Fruit fly (Drosophila melanogaster) whole organism, embryonic: ENCODE data around the gene Nin.

Source experiments
- ATbp ChIP-seq: fragments of 200-800 bp; sonication (Bioruptor generic); optimal IDR thresholded peaks from 2 replicates; lab custom pipeline; 2017; ENCODE audit warnings: missing biosample characterization, mild to moderate bottlenecking, missing genetic modification characterization, missing genetic modification reagents
- Awh ChIP-seq: fragments of 200-800 bp; sonication (Bioruptor generic); IDR thresholded peaks from 2 replicates; pipeline ENCODE4, ENCODE4 v1.3.6; 2022; ENCODE audit warnings: missing biosample characterization, missing genetic modification characterization
- Bdp1 ChIP-seq: fragments of 200-800 bp; sonication (Bioruptor generic); optimal IDR thresholded peaks from 3 replicates; lab custom pipeline; 2016; ENCODE audit warnings: missing biosample characterization, missing genetic modification characterization
- CG10565 ChIP-seq: fragments of 200-800 bp; sonication (Bioruptor generic); optimal IDR thresholded peaks from 3 replicates; lab custom pipeline; 2016; ENCODE audit warnings: missing biosample characterization, mild to moderate bottlenecking, missing genetic modification characterization
- CG10654 ChIP-seq: fragments of 200-800 bp; sonication (Bioruptor generic); optimal IDR thresholded peaks from 2 replicates; lab custom pipeline; 2016; ENCODE audit warnings: missing biosample characterization, missing genetic modification characterization
- CG11695 ChIP-seq: fragments of 200-800 bp; sonication (Bioruptor generic); IDR thresholded peaks from 3 replicates; pipeline ENCODE4 v1.3.6; 2022; ENCODE audit warnings: missing biosample characterization, missing genetic modification characterization
- CG11696 ChIP-seq: fragments of 200-800 bp; sonication (Bioruptor generic); IDR thresholded peaks from 2 replicates; pipeline ENCODE4 v1.3.6; 2022; ENCODE audit warnings: missing biosample characterization, missing genetic modification characterization
- CG12391 ChIP-seq: fragments of 200-800 bp; sonication (Bioruptor generic); optimal IDR thresholded peaks from 3 replicates; lab custom pipeline; 2018; ENCODE audit warnings: missing biosample characterization, mild to moderate bottlenecking, missing genetic modification characterization, moderate library complexity
- CG13287 ChIP-seq: fragments of 200-800 bp; sonication (Bioruptor generic); IDR thresholded peaks from 2 replicates; pipeline ENCODE4 v1.3.6; 2022; ENCODE audit warnings: missing biosample characterization, missing genetic modification characterization; ENCODE audit not compliant: partially characterized antibody
- CG14860 ChIP-seq: fragments of 200-800 bp; sonication (Bioruptor generic); IDR thresholded peaks from 3 replicates; pipeline ENCODE4 v1.3.6; 2022; ENCODE audit warnings: missing biosample characterization, missing genetic modification characterization; ENCODE audit not compliant: partially characterized antibody
- CG17328 ChIP-seq: fragments of 200-800 bp; sonication (Bioruptor generic); IDR thresholded peaks from 2 replicates; pipeline ENCODE4 v1.3.6; 2022; ENCODE audit warnings: missing biosample characterization, missing genetic modification characterization
- CG1832 ChIP-seq: fragments of 200-800 bp; sonication (Bioruptor generic); optimal IDR thresholded peaks from 2 replicates; lab custom pipeline; 2017; ENCODE audit warnings: missing biosample characterization, mild to moderate bottlenecking, missing genetic modification characterization, inconsistent platforms
- CG2202 ChIP-seq: fragments of 200-800 bp; sonication (Bioruptor generic); optimal IDR thresholded peaks from 2 replicates; lab custom pipeline; 2018; ENCODE audit warnings: missing biosample characterization, mild to moderate bottlenecking, missing genetic modification characterization
- CG31224 ChIP-seq: fragments of 200-800 bp; sonication (Bioruptor generic); IDR thresholded peaks from 2 replicates; pipeline ENCODE4 v1.3.6; 2022; ENCODE audit warnings: missing biosample characterization, missing genetic modification characterization
- CG31441 ChIP-seq: fragments of 200-800 bp; sonication (Bioruptor generic); IDR thresholded peaks from 2 replicates; pipeline ENCODE4 v1.3.6; 2022; ENCODE audit warnings: missing biosample characterization, missing genetic modification characterization
- CG3847 ChIP-seq: fragments of 200-800 bp; sonication (Bioruptor generic); IDR thresholded peaks from 2 replicates; pipeline ENCODE4 v1.3.6; 2022; ENCODE audit warnings: missing biosample characterization, missing genetic modification characterization
- CG4854 ChIP-seq: fragments of 200-800 bp; sonication (Bioruptor generic); optimal IDR thresholded peaks from 2 replicates; lab custom pipeline; 2016; ENCODE audit warnings: missing biosample characterization, missing genetic modification characterization, inconsistent platforms
- CG6272 ChIP-seq: fragments of 200-800 bp; sonication (Bioruptor generic); IDR thresholded peaks from 2 replicates; pipeline ENCODE4 v1.3.6; 2022; ENCODE audit warnings: missing biosample characterization, missing genetic modification characterization
- CG7928 ChIP-seq: fragments of 200-800 bp; sonication (Bioruptor generic); optimal IDR thresholded peaks from 2 replicates; lab custom pipeline; 2017; ENCODE audit warnings: missing biosample characterization, mild to moderate bottlenecking, missing genetic modification characterization
- CG9437 ChIP-seq: fragments of 200-800 bp; sonication (Bioruptor generic); optimal IDR thresholded peaks from 2 replicates; lab custom pipeline; 2018; ENCODE audit warnings: missing biosample characterization, mild to moderate bottlenecking, missing genetic modification characterization
- CG9876 ChIP-seq: fragments of 200-800 bp; sonication (Bioruptor generic); optimal IDR thresholded peaks from 2 replicates; lab custom pipeline; 2016; ENCODE audit warnings: missing biosample characterization, missing genetic modification characterization
- CoRest ChIP-seq: fragments of 200-800 bp; sonication (Bioruptor generic); optimal IDR thresholded peaks from 3 replicates; lab custom pipeline; 2018; ENCODE audit warnings: missing biosample characterization, mild to moderate bottlenecking, missing genetic modification characterization, moderate library complexity
- D19A ChIP-seq: fragments of 200-800 bp; optimal IDR thresholded peaks from 3 replicates; lab custom pipeline; 2019; ENCODE audit warnings: missing biosample characterization, mild to moderate bottlenecking, missing genetic modification characterization, moderate library complexity
- Doc3 ChIP-seq: fragments of 200-800 bp; sonication (Bioruptor generic); IDR thresholded peaks from 3 replicates; pipeline ENCODE4 v1.3.6; 2022; ENCODE audit warnings: missing biosample characterization, missing genetic modification characterization; ENCODE audit not compliant: partially characterized antibody
- Dref ChIP-seq: fragments of 200-800 bp; sonication (Bioruptor generic); IDR thresholded peaks from 2 replicates; pipeline ENCODE4 v1.3.6; 2022; ENCODE audit warnings: missing biosample characterization, missing genetic modification characterization
- Fer2 ChIP-seq: fragments of 200-800 bp; sonication (Bioruptor generic); optimal IDR thresholded peaks from 2 replicates; lab custom pipeline; 2018; ENCODE audit warnings: missing biosample characterization, mild to moderate bottlenecking, missing genetic modification characterization, moderate library complexity
- Lhr ChIP-seq: fragments of 200-800 bp; sonication (Bioruptor generic); optimal IDR thresholded peaks from 3 replicates; lab custom pipeline; 2017; ENCODE audit warnings: mild to moderate bottlenecking, missing biosample characterization, missing genetic modification reagents, missing genetic modification characterization
- MBD-R2 ChIP-seq: fragments of 200-800 bp; sonication (Bioruptor generic); IDR thresholded peaks from 2 replicates; pipeline ENCODE4 v1.3.6; 2022; ENCODE audit warnings: missing biosample characterization, missing genetic modification characterization
- MESR4 ChIP-seq: fragments of 200-800 bp; sonication (Bioruptor generic); optimal IDR thresholded peaks from 2 replicates; lab custom pipeline; 2018; ENCODE audit warnings: missing biosample characterization, mild to moderate bottlenecking, missing genetic modification characterization, moderate library complexity
- Nf-YB ChIP-seq: fragments of 200-800 bp; sonication (Bioruptor generic); optimal IDR thresholded peaks from 3 replicates; lab custom pipeline; 2019; ENCODE audit warnings: missing biosample characterization, mild to moderate bottlenecking, missing genetic modification characterization, moderate library complexity
- Optix ChIP-seq: fragments of 200-800 bp; sonication (Bioruptor generic); IDR thresholded peaks from 3 replicates; pipeline ENCODE4 v1.3.6; 2022; ENCODE audit warnings: missing biosample characterization, missing genetic modification characterization
- Xrp1 ChIP-seq: fragments of 200-800 bp; sonication (Bioruptor generic); IDR thresholded peaks from 2 replicates; pipeline ENCODE4 v1.3.6; 2022; ENCODE audit warnings: missing biosample characterization, missing genetic modification characterization
- ac ChIP-seq: fragments of 200-800 bp; sonication (Bioruptor generic); optimal IDR thresholded peaks from 3 replicates; lab custom pipeline; 2017; ENCODE audit warnings: missing biosample characterization, mild to moderate bottlenecking, missing genetic modification characterization
- br ChIP-seq: fragments of >200 bp; optimal IDR thresholded peaks from 2 replicates; lab custom pipeline; 2017
- cas ChIP-seq: fragments of 200-800 bp; sonication (Bioruptor generic); IDR thresholded peaks from 2 replicates; pipeline ENCODE4 v1.3.6; 2022; ENCODE audit warnings: missing biosample characterization, missing genetic modification characterization
- emc ChIP-seq: fragments of 200-800 bp; sonication (Bioruptor generic); optimal IDR thresholded peaks from 2 replicates; lab custom pipeline; 2016; ENCODE audit warnings: missing biosample characterization, missing genetic modification characterization
- ewg ChIP-seq: fragments of 200-800 bp; sonication (Bioruptor generic); optimal IDR thresholded peaks from 3 replicates; lab custom pipeline; 2017; ENCODE audit warnings: mild to moderate bottlenecking, missing biosample characterization, missing genetic modification reagents, missing genetic modification characterization
- eyg ChIP-seq: fragments of 200-800 bp; sonication (Bioruptor generic); optimal IDR thresholded peaks from 3 replicates; lab custom pipeline; 2016; ENCODE audit warnings: missing biosample characterization, missing genetic modification characterization
- gce ChIP-seq: fragments of 200-800 bp; sonication (Bioruptor generic); IDR thresholded peaks from 3 replicates; pipeline ENCODE4 v1.3.6; 2022; ENCODE audit warnings: missing biosample characterization, missing genetic modification characterization
- lmd ChIP-seq: fragments of 200-800 bp; sonication (Bioruptor generic); IDR thresholded peaks from 2 replicates; pipeline ENCODE4 v1.3.6; 2022; ENCODE audit warnings: missing biosample characterization, missing genetic modification characterization
- lov ChIP-seq, 2 experiments: fragments of 200-800 bp in 1 of 2; fragments of >200 bp in 1 of 2; sonication (Bioruptor generic) in 1 of 2; IDR thresholded peaks in 1 of 2; optimal IDR thresholded peaks in 1 of 2; 2 replicates in 1 of 2; 3 replicates in 1 of 2; pipeline versions ENCODE4 v1.3.6 to Lab custom; 2017 to 2022; ENCODE audit warnings: missing biosample characterization in 1 of 2, missing genetic modification characterization in 1 of 2
- org-1 ChIP-seq: fragments of 200-800 bp; sonication (Bioruptor generic); optimal IDR thresholded peaks from 2 replicates; lab custom pipeline; 2017; ENCODE audit warnings: missing biosample characterization, missing genetic modification characterization
- pros ChIP-seq: fragments of 200-800 bp; sonication (Bioruptor generic); optimal IDR thresholded peaks from 3 replicates; lab custom pipeline; 2019; ENCODE audit warnings: missing biosample characterization, mild to moderate bottlenecking, missing genetic modification characterization, moderate library complexity
- ranshi ChIP-seq: fragments of 200-800 bp; sonication (Bioruptor generic); IDR thresholded peaks from 2 replicates; pipeline ENCODE4 v1.3.6; 2022; ENCODE audit warnings: missing biosample characterization, missing genetic modification characterization
- schlank ChIP-seq: fragments of 200-800 bp; sonication (Bioruptor generic); optimal IDR thresholded peaks from 2 replicates; lab custom pipeline; 2018; ENCODE audit warnings: missing biosample characterization, mild to moderate bottlenecking, missing genetic modification characterization
- seq ChIP-seq: fragments of 200-800 bp; sonication (Bioruptor generic); IDR thresholded peaks from 2 replicates; pipeline ENCODE4 v1.3.6; 2022; ENCODE audit warnings: missing biosample characterization, missing genetic modification characterization
- sima ChIP-seq: fragments of 200-800 bp; sonication (Bioruptor generic); optimal IDR thresholded peaks from 2 replicates; lab custom pipeline; 2016; ENCODE audit warnings: missing biosample characterization, missing genetic modification characterization
- sug ChIP-seq: fragments of 200-800 bp; optimal IDR thresholded peaks from 2 replicates; lab custom pipeline; 2019; ENCODE audit warnings: missing biosample characterization, mild to moderate bottlenecking, missing genetic modification characterization, moderate library complexity
- tll ChIP-seq, 2 experiments: fragments of 200-800 bp in 1 of 2; fragments of >200 bp in 1 of 2; sonication (Bioruptor generic) in 1 of 2; optimal IDR thresholded peaks; 2 replicates each; lab custom pipeline; 2017 to 2019; ENCODE audit warnings: missing biosample characterization in 2 of 2, missing genetic modification characterization in 2 of 2, mild to moderate bottlenecking in 1 of 2, moderate library complexity in 1 of 2
- unpg ChIP-seq: fragments of 200-800 bp; sonication (Bioruptor generic); optimal IDR thresholded peaks from 3 replicates; lab custom pipeline; 2018; ENCODE audit warnings: missing biosample characterization, mild to moderate bottlenecking, missing genetic modification characterization, moderate library complexity

Nin gene

dm6 chr2L:5237899-5238566 is 40.3 kb downstream of the Nin start (continued):
- no peak for TF ChIP-seq CG31224 (GFP tag; lab: Robert Waterston, UW)
- TF ChIP-seq CG6272 (GFP tag; lab: Robert Waterston, UW) = no peak
- TF ChIP-seq cas (GFP tag; lab: Robert Waterston, UW) = no peak
- peak; percentile 7 for TF ChIP-seq ac (GFP tag; lab: Kevin White, UChicago)
- no peak for TF ChIP-seq CG1832
- peak; percentile 80 for TF ChIP-seq unpg
- TF ChIP-seq Dref (GFP tag; lab: Robert Waterston, UW) = no peak
- no peak for TF ChIP-seq Fer2 (tag; lab: Kevin White, UChicago)
- TF ChIP-seq br (lab: Kevin White, UChicago) = no peak
- peak; percentile 79 for TF ChIP-seq D19A
- TF ChIP-seq MBD-R2 = no peak
- no peak for TF ChIP-seq CG13287 (GFP tag; lab: Robert Waterston, UW)
- peak; percentile 36 for TF ChIP-seq Nf-YB (GFP tag; lab: Kevin White, UChicago)
- no peak for TF ChIP-seq emc
- peak; percentile 80 for TF ChIP-seq CG2202
- no peak for TF ChIP-seq tll (GFP tag; optimal IDR thresholded peaks at IDR 0.05; lab: Kevin White, UChicago)
- no peak for TF ChIP-seq Doc3 (GFP tag; lab: Robert Waterston, UW)
- TF ChIP-seq CG17328 (GFP tag; lab: Robert Waterston, UW) = peak; percentile 70; the same call in 1 of the 2 replicates
- TF ChIP-seq ATbp = peak; percentile 60
- TF ChIP-seq CG7928 (GFP tag; lab: Kevin White, UChicago) = no peak
- no peak for TF ChIP-seq Bdp1 (GFP tag; lab: Kevin White, UChicago)
- no peak for TF ChIP-seq lov (optimal IDR thresholded peaks at IDR 0.05; lab: Kevin White, UChicago)
- TF ChIP-seq lov (GFP tag; IDR thresholded peaks at IDR 0.05; lab: Robert Waterston, UW) = no peak
- TF ChIP-seq ewg (GFP tag; lab: Kevin White, UChicago) = peak; percentile 27
- TF ChIP-seq sima (GFP tag; lab: Kevin White, UChicago) = no peak
- TF ChIP-seq pros (GFP tag; lab: Kevin White, UChicago) = no peak
- peak; percentile 59; the same call in 2 of the 3 replicates for TF ChIP-seq CG11695 (GFP tag; lab: Robert Waterston, UW)
- no peak for TF ChIP-seq seq
- TF ChIP-seq CG31441 (GFP tag; lab: Robert Waterston, UW) = peak; percentile 85
- TF ChIP-seq eyg (GFP tag; lab: Kevin White, UChicago) = no peak
- TF ChIP-seq lmd = peak; percentile 62
- TF ChIP-seq CG9876 (GFP tag; lab: Kevin White, UChicago) = no peak
- TF ChIP-seq CG11696 (GFP tag; lab: Robert Waterston, UW) = no peak
- TF ChIP-seq CoRest (tag; lab: Kevin White, UChicago) = peak; percentile 79
- no peak for TF ChIP-seq CG3847 (GFP tag; lab: Robert Waterston, UW)
- no peak for TF ChIP-seq sug
- TF ChIP-seq CG4854 = no peak
- TF ChIP-seq schlank = no peak
- TF ChIP-seq MESR4 = no peak
- peak; percentile 8 for TF ChIP-seq Lhr
- no peak for TF ChIP-seq CG14860 (GFP tag; lab: Robert Waterston, UW)
- TF ChIP-seq ranshi = 0 out of 2 replicates have a peak, but pooled peaks have one; percentile 34
- no peak for TF ChIP-seq Optix (GFP tag; lab: Robert Waterston, UW)
- TF ChIP-seq Xrp1 = peak; percentile 88
- TF ChIP-seq CG10654 (GFP tag; lab: Kevin White, UChicago) = peak; percentile 20
- TF ChIP-seq CG10565 (GFP tag; lab: Kevin White, UChicago) = no peak
- TF ChIP-seq gce (GFP tag; lab: Robert Waterston, UW) = 0 out of 3 replicates have a peak, but pooled peaks have one; percentile 18
- peak; percentile 35 for TF ChIP-seq CG9437 (GFP tag; lab: Kevin White, UChicago)
- TF ChIP-seq org-1 (GFP tag; lab: Kevin White, UChicago) = peak; percentile 13
- peak; percentile 42; the same call in 1 of the 2 replicates for TF ChIP-seq Awh (GFP tag; lab: Robert Waterston, UW)
- peak; percentile 90 for TF ChIP-seq CG12391 (tag; lab: Kevin White, UChicago)
